Worm (Caenorhabditis elegans) whole organism, L1 larva: Measurements from ENCODE around the gene C06E1.1.
A peak's percentile ranks its signal among the peaks of the same experiment; 100 is the strongest.

Experiments used
- C04F5.9 ChIP-seq: sonication (generic microtip); optimal IDR thresholded peaks from 2 replicates; lab custom pipeline; 2016; ENCODE audit warnings: missing genetic modification characterization, missing compliant biosample characterization
- C16A3.4 ChIP-seq: fragments of 150-350 bp; optimal IDR thresholded peaks from 2 replicates; lab custom pipeline; 2014; ENCODE audit warnings: missing biosample characterization, missing genetic modification characterization
- F16B12.6 ChIP-seq: fragments of 150-350 bp; optimal IDR thresholded peaks from 2 replicates; lab custom pipeline; 2014; ENCODE audit warnings: missing biosample characterization, missing genetic modification characterization
- aha-1 ChIP-seq: fragments of 150-350 bp; optimal IDR thresholded peaks from 2 replicates; lab custom pipeline; 2014; ENCODE audit warnings: missing biosample characterization, missing genetic modification characterization
- ama-1 ChIP-seq: fragments of 150-350 bp; optimal IDR thresholded peaks from 2 replicates; lab custom pipeline; 2014
- blmp-1 ChIP-seq: fragments of 150-350 bp; optimal IDR thresholded peaks from 2 replicates; lab custom pipeline; 2014; ENCODE audit warnings: missing biosample characterization, missing genetic modification characterization
- ceh-8 ChIP-seq: fragments of 200-800 bp; sonication (Bioruptor generic); optimal IDR thresholded peaks from 2 replicates; lab custom pipeline; 2018; ENCODE audit warnings: mild to moderate bottlenecking, missing genetic modification characterization, moderate library complexity, missing compliant biosample characterization
- ceh-82 ChIP-seq, 3 experiments: fragments of 150-350 bp in 1 of 3; sonication (generic microtip) in 2 of 3; optimal IDR thresholded peaks; 2 replicates each; lab custom pipeline; 2014 to 2017; ENCODE audit warnings: missing biosample characterization in 3 of 3, missing genetic modification characterization in 3 of 3
- dpl-1 ChIP-seq, 3 experiments: fragments of 150-350 bp in 2 of 3; sonication (generic microtip) in 1 of 3; optimal IDR thresholded peaks; 2 replicates each; lab custom pipeline; 2014 to 2017; ENCODE audit warnings: missing biosample characterization in 3 of 3, missing genetic modification characterization in 3 of 3, missing genetic modification reagents in 3 of 3
- dsc-1 ChIP-seq: sonication (generic microtip); optimal IDR thresholded peaks from 2 replicates; lab custom pipeline; 2016; ENCODE audit warnings: mild to moderate bottlenecking, missing genetic modification characterization, missing compliant biosample characterization
- efl-3 ChIP-seq: fragments of 200-800 bp; sonication (Bioruptor generic); optimal IDR thresholded peaks from 2 replicates; lab custom pipeline; 2018; ENCODE audit warnings: mild to moderate bottlenecking, missing genetic modification characterization, missing compliant biosample characterization
- egl-13 ChIP-seq: sonication (generic microtip); optimal IDR thresholded peaks from 2 replicates; lab custom pipeline; 2016; ENCODE audit warnings: missing genotype, missing genetic modification reagents, missing genetic modification characterization, missing compliant biosample characterization
- elt-2 ChIP-seq: sonication (generic microtip); optimal IDR thresholded peaks from 2 replicates; lab custom pipeline; 2016; ENCODE audit warnings: missing genetic modification characterization, mild to moderate bottlenecking, inconsistent platforms, missing compliant biosample characterization, missing genetic modification reagents
- elt-3 ChIP-seq, 6 experiments: fragments of 150-350 bp in 1 of 6; sonication (generic microtip); optimal IDR thresholded peaks; 2 replicates each; lab custom pipeline; 2017 to 2018; ENCODE audit warnings: missing biosample characterization in 6 of 6, missing genetic modification characterization in 6 of 6, inconsistent platforms in 1 of 6
- fkh-8 ChIP-seq: sonication (generic microtip); optimal IDR thresholded peaks from 2 replicates; lab custom pipeline; 2016; ENCODE audit warnings: mild to moderate bottlenecking, missing genetic modification characterization, missing compliant biosample characterization
- fos-1 ChIP-seq: fragments of 150-350 bp; optimal IDR thresholded peaks from 2 replicates; lab custom pipeline; 2014; ENCODE audit warnings: missing biosample characterization, missing genetic modification characterization
- hlh-17 ChIP-seq: fragments of 200-800 bp; sonication (Bioruptor generic); optimal IDR thresholded peaks from 2 replicates; lab custom pipeline; 2018; ENCODE audit warnings: missing genetic modification characterization, mild to moderate bottlenecking, missing compliant biosample characterization, moderate library complexity, borderline replicate concordance
- hpl-2 ChIP-seq: fragments of 150-350 bp; optimal IDR thresholded peaks from 2 replicates; lab custom pipeline; 2014; ENCODE audit warnings: missing biosample characterization, missing genetic modification reagents, missing genetic modification characterization
- lin-14 ChIP-seq: fragments of 200-800 bp; sonication (Bioruptor generic); optimal IDR thresholded peaks from 2 replicates; lab custom pipeline; 2018; ENCODE audit warnings: mild to moderate bottlenecking, missing genetic modification characterization, moderate library complexity, missing compliant biosample characterization
- mab-9 ChIP-seq: fragments of 200-800 bp; sonication (Bioruptor generic); IDR thresholded peaks from 2 replicates; pipeline ENCODE4 v1.3.6; 2022; ENCODE audit warnings: missing genetic modification reagents, missing genetic modification characterization, missing compliant biosample characterization
- mef-2 ChIP-seq: fragments of 150-350 bp; optimal IDR thresholded peaks from 2 replicates; lab custom pipeline; 2014; ENCODE audit warnings: missing biosample characterization, missing genetic modification characterization
- nhr-20 ChIP-seq: sonication (generic microtip); optimal IDR thresholded peaks from 2 replicates; lab custom pipeline; 2016; ENCODE audit warnings: mild to moderate bottlenecking, missing genetic modification characterization, missing compliant biosample characterization
- nhr-47 ChIP-seq: sonication (generic microtip); optimal IDR thresholded peaks from 2 replicates; lab custom pipeline; 2016; ENCODE audit warnings: mild to moderate bottlenecking, missing genetic modification characterization, moderate library complexity, missing compliant biosample characterization
- nhr-76 ChIP-seq: sonication (generic microtip); optimal IDR thresholded peaks from 2 replicates; lab custom pipeline; 2017; ENCODE audit warnings: missing biosample characterization, missing genetic modification characterization
- nhr-77 ChIP-seq: fragments of 150-350 bp; optimal IDR thresholded peaks from 2 replicates; lab custom pipeline; 2014; ENCODE audit warnings: missing biosample characterization, missing genetic modification characterization
- nhr-85 ChIP-seq: sonication (generic microtip); peaks from one replicate; lab custom pipeline; 2016; ENCODE audit warnings: missing genetic modification characterization, inconsistent platforms, missing compliant biosample characterization
- pag-3 ChIP-seq: sonication (generic microtip); optimal IDR thresholded peaks from 2 replicates; lab custom pipeline; 2017; ENCODE audit warnings: missing genetic modification characterization, mild to moderate bottlenecking, missing compliant biosample characterization, antibody characterized with exemption, borderline replicate concordance; ENCODE audit not compliant: insufficient read depth
- rnt-1 ChIP-seq: sonication (generic microtip); optimal IDR thresholded peaks from 2 replicates; lab custom pipeline; 2016; ENCODE audit warnings: mild to moderate bottlenecking, missing genetic modification characterization, moderate library complexity, missing compliant biosample characterization
- snu-23 ChIP-seq: sonication (generic microtip); optimal IDR thresholded peaks from 2 replicates; lab custom pipeline; 2016; ENCODE audit warnings: missing genetic modification characterization, missing compliant biosample characterization
- sptf-1 ChIP-seq: fragments of 150-350 bp; optimal IDR thresholded peaks from 2 replicates; lab custom pipeline; 2014; ENCODE audit warnings: missing biosample characterization, missing genetic modification characterization
- sup-37 ChIP-seq: fragments of 200-800 bp; sonication (Bioruptor generic); optimal IDR thresholded peaks from 2 replicates; lab custom pipeline; 2018; ENCODE audit warnings: mild to moderate bottlenecking, missing genetic modification characterization, missing compliant biosample characterization
- unc-86 ChIP-seq: sonication (generic microtip); optimal IDR thresholded peaks from 2 replicates; lab custom pipeline; 2016; ENCODE audit warnings: missing genetic modification characterization, missing compliant biosample characterization
- zag-1 ChIP-seq: fragments of 150-350 bp; optimal IDR thresholded peaks from 2 replicates; lab custom pipeline; 2014; ENCODE audit warnings: missing biosample characterization, missing genetic modification characterization
- ztf-4 ChIP-seq: fragments of 150-350 bp; optimal IDR thresholded peaks from 2 replicates; lab custom pipeline; 2014; ENCODE audit warnings: missing biosample characterization, missing genetic modification characterization

C06E1.1 gene

ce11 chrIII:8577534-8577933 lies 28.1 kb upstream of the C06E1.1 start:
- TF ChIP-seq lin-14 (GFP tag; lab: Kevin White, UChicago) (peak; percentile 75), nhr-76 (tag; lab: Kevin White, UChicago) (no peak), snu-23 (GFP tag; lab: Kevin White, UChicago) (no peak), zag-1 (tag; lab: Kevin White, UChicago) (no peak), hlh-17 (no peak), nhr-77 (tag; lab: Kevin White, UChicago) (no peak), rnt-1 (tag; lab: Kevin White, UChicago) (peak; percentile 0), unc-86 (tag; lab: Kevin White, UChicago) (no peak), dsc-1 (tag; lab: Kevin White, UChicago) (no peak), nhr-85 (tag; lab: Kevin White, UChicago) (peak; percentile 90), nhr-20 (tag; lab: Kevin White, UChicago) (peak; percentile 28), mef-2 (no peak), ceh-82 (tag; optimal IDR thresholded peaks at IDR 0.05; lab: Kevin White, UChicago) (no peak)

ce11 chrIII:8578381-8578780 lies 27.3 kb upstream of the C06E1.1 start:
- TF ChIP-seq lin-14 (GFP tag; lab: Kevin White, UChicago): peak; percentile 22
- no peak for TF ChIP-seq unc-86 (tag; lab: Kevin White, UChicago)

- no peak for TF ChIP-seq pag-3 (tag; lab: Kevin White, UChicago)
- peak in 1 of 6 experiments; percentile 29 for TF ChIP-seq elt-3 (tag; optimal IDR thresholded peaks at IDR 0.05; lab: Kevin White, UChicago)
- TF ChIP-seq mab-9 (GFP tag; lab: Robert Waterston, UW): no peak
- TF ChIP-seq efl-3: no peak
- TF ChIP-seq egl-13 (tag; lab: Kevin White, UChicago): no peak
- TF ChIP-seq C16A3.4 (tag; lab: Kevin White, UChicago): no peak
- TF ChIP-seq blmp-1 (tag; lab: Kevin White, UChicago): peak; percentile 96
- no peak for TF ChIP-seq F16B12.6 (tag; lab: Kevin White, UChicago)
Observed at ce11 chrIII:8579367-8579766, 26.3 kb upstream of the C06E1.1 start.

- TF ChIP-seq hpl-2 (GFP tag; lab: Kevin White, UChicago) (no peak), ama-1 (lab: Kevin White, UChicago) (no peak), mab-9 (GFP tag; lab: Robert Waterston, UW) (no peak), elt-3 (tag; optimal IDR thresholded peaks at IDR 0.05; lab: Kevin White, UChicago) (no peak), ceh-8 (GFP tag; lab: Kevin White, UChicago) (no peak), sup-37 (GFP tag; lab: Kevin White, UChicago) (no peak), zag-1 (tag; lab: Kevin White, UChicago) (no peak), C04F5.9 (tag; lab: Kevin White, UChicago) (no peak), elt-2 (no peak), sptf-1 (tag; lab: Kevin White, UChicago) (no peak), snu-23 (GFP tag; lab: Kevin White, UChicago) (no peak), fos-1 (tag; lab: Kevin White, UChicago) (no peak), nhr-77 (tag; lab: Kevin White, UChicago) (no peak), fkh-8 (tag; lab: Kevin White, UChicago) (no peak), dpl-1 (GFP tag; optimal IDR thresholded peaks at IDR 0.05; lab: Kevin White, UChicago) (no peak), nhr-47 (tag; lab: Kevin White, UChicago) (no peak), egl-13 (tag; lab: Kevin White, UChicago) (no peak), mef-2 (no peak), aha-1 (tag; lab: Kevin White, UChicago) (no peak), ztf-4 (tag; lab: Kevin White, UChicago) (no peak)
Observed at ce11 chrIII:8580802-8581201, 24.8 kb upstream of the C06E1.1 start, which contains the start of gene doxa-1. TSS of gene doxa-1 (plus strand) at chrIII:8581102.
